Worm (Caenorhabditis elegans): ENCODE data around the gene nas-14.

The nas-14 gene

DNA sequence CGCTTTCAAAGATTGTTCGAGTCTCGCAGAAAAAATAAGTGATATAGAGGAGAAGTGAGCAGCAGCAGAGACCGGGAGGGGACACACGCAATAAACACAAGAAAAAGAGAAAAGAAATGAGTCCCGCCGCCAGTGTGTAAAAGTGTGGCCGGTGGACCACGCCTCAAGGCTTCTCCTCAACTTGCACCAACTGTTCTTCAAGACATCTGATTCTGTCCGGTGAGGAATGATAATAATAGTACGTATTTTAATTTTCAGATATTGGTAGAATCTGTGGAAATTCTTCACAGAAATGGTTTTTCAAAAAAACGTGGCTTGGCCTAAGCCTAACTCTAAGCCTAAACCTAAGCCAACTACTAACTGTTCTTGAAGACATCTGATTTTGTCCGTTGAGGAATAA is 9.0 kb downstream of the nas-14 start, which contains the start of gene lev-1:
Gene lev-1, minus strand, starts transcription at position 101 of the 400 bp plus-strand sequence.
- TF ChIP-seq snpc-4 (tag; optimal IDR thresholded peaks at IDR 0.05) (no peak), hlh-1 (tag; optimal IDR thresholded peaks at IDR 0.05) (peak; percentile 55), unc-120 (tag; optimal IDR thresholded peaks at IDR 0.05; ENCODE audit: poor library complexity, severe bottlenecking) (peak; percentile 38), flh-1 (GFP tag; optimal IDR thresholded peaks at IDR 0.05) (no peak)

DNA sequence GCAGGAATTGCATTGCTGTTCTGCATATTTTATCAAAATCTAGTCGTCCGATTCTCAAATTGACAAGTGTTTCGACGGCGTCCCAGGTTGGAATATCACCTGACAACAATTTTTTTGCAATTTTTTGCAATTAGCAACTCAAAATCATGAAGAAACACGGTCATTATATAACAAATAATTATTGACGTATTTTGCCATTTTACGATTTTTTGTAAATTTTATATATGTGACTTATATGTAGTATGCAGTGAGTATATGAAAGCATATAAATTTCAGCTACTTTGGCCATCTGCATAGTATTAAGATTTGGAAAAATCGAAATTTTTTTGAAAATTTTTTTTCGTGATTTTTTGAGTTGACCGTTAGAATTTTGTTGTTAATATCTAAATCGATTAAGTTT is 10.4 kb downstream of the nas-14 start, which contains the start of gene F58D2.3:
Gene F58D2.3, minus strand, starts transcription at position 101 of the 400 bp plus-strand sequence.
- TF ChIP-seq blmp-1 (tag; optimal IDR thresholded peaks at IDR 0.05) (no peak), nhr-28 (tag; optimal IDR thresholded peaks at IDR 0.05) (no peak), nhr-237 (tag; optimal IDR thresholded peaks at IDR 0.05) (no peak), nhr-76 (tag; optimal IDR thresholded peaks at IDR 0.05) (no peak), ceh-39 (tag; optimal IDR thresholded peaks at IDR 0.05) (no peak), ztf-11 (tag; optimal IDR thresholded peaks at IDR 0.05) (no peak), cnd-1 (tag; optimal IDR thresholded peaks at IDR 0.05) (no peak), nhr-12 (tag; optimal IDR thresholded peaks at IDR 0.05) (no peak), ces-1 (GFP tag; optimal IDR thresholded peaks at IDR 0.05) (no peak), elt-3 (tag; optimal IDR thresholded peaks at IDR 0.05) (no peak), elt-1 (tag; optimal IDR thresholded peaks at IDR 0.05; ENCODE audit: borderline replicate concordance, insufficient read depth) (no peak)

DNA sequence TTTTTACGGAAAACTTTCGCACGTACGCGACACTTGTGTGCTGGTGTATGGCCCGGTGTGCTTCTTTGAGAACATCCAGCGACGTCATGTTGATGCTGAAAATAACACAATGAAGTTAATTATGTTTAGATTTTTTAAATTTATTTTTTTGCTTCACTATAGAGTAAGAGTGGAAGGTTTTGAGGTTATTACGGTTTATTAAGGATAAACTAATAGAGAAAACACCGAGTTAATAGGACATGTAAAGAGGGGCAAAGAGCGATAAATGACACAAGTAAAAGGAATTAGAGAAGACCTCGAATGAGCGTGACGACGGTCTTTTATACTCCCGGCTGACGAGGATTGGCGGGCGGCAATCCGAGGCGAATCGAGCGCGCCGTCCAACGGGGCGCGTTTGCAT is 18.6 kb downstream of the nas-14 start, which contains the start of gene F58D2.4:
Gene F58D2.4, minus strand, starts transcription at position 101 of the 400 bp plus-strand sequence.
- TF ChIP-seq tbx-8 (GFP tag; optimal IDR thresholded peaks at IDR 0.05) (no peak), bed-3 (GFP tag; optimal IDR thresholded peaks at IDR 0.05) (no peak), ceh-83 (GFP tag; optimal IDR thresholded peaks at IDR 0.05) (no peak), nhr-2 (tag; optimal IDR thresholded peaks at IDR 0.05) (no peak), nhr-12 (tag; optimal IDR thresholded peaks at IDR 0.05) (no peak), mep-1 (tag; optimal IDR thresholded peaks at IDR 0.05) (no peak), unc-62 (GFP tag; optimal IDR thresholded peaks at IDR 0.05) (no peak), elt-3 (tag; optimal IDR thresholded peaks at IDR 0.05) (no peak), unc-39 (tag; optimal IDR thresholded peaks at IDR 0.05) (no peak), hlh-1 (tag; optimal IDR thresholded peaks at IDR 0.05) (no peak)

DNA sequence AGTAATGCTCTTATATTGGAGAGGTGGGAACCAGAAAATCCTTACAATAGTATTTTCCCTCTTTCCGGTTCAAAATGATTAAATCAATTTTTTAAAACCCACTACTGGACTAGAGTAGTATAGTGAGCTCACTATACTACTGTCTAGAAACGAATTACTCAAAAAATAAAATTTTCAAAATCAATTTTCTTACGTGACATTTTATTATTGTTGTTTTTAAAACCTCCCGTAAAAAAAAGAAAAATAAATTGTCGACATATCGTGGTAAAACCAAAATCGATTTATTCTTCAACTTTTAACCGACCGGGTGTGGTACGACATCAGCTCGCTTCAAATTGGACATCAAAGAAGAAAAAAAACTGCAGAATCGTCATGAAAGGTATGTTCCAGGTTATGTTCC is 19.1 kb downstream of the nas-14 start, which contains the start of gene F58D2.2:
Gene F58D2.2, plus strand, starts transcription at position 301 of the 400 bp plus-strand sequence.
- TF ChIP-seq nhr-12 (tag; optimal IDR thresholded peaks at IDR 0.05) = no peak
- no peak for TF ChIP-seq unc-62 (GFP tag; optimal IDR thresholded peaks at IDR 0.05)
- no peak for TF ChIP-seq elt-3 (tag; optimal IDR thresholded peaks at IDR 0.05)
- TF ChIP-seq nhr-28 (tag; optimal IDR thresholded peaks at IDR 0.05) = no peak
- no peak for TF ChIP-seq flh-1 (GFP tag; optimal IDR thresholded peaks at IDR 0.05)
- TF ChIP-seq drap-1 (GFP tag; optimal IDR thresholded peaks at IDR 0.05) = no peak
- TF ChIP-seq lin-13 (tag; optimal IDR thresholded peaks at IDR 0.05) = no peak
- no peak for TF ChIP-seq mep-1 (tag; optimal IDR thresholded peaks at IDR 0.05)
- no peak for TF ChIP-seq nhr-237 (tag; optimal IDR thresholded peaks at IDR 0.05)
- TF ChIP-seq cnd-1 (tag; optimal IDR thresholded peaks at IDR 0.05) = no peak
- TF ChIP-seq ztf-11 (tag; optimal IDR thresholded peaks at IDR 0.05) = no peak

DNA sequence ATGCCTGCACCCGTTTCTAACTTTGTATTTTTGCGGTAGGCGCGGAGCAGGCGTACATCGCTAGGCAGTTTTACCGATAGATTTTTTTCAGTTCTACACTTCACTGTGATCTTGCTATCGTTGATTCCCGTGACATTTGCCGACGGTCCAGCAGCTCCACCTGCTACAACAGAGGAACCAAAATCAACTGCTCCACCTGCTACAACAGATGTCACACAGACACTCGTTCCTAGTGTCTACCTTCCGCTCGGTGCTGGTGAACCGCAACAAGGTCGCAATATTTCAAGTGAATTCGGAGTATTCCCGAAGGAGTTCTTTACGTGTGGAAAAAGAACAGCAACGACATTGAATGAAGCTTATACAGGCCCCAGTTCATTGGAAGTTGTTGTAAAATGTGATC is 19.7 kb downstream of the nas-14 start:
- TF ChIP-seq lin-32 (GFP tag; optimal IDR thresholded peaks at IDR 0.05) (peak; percentile 83), lsy-2 (tag; optimal IDR thresholded peaks at IDR 0.05) (no peak)

DNA sequence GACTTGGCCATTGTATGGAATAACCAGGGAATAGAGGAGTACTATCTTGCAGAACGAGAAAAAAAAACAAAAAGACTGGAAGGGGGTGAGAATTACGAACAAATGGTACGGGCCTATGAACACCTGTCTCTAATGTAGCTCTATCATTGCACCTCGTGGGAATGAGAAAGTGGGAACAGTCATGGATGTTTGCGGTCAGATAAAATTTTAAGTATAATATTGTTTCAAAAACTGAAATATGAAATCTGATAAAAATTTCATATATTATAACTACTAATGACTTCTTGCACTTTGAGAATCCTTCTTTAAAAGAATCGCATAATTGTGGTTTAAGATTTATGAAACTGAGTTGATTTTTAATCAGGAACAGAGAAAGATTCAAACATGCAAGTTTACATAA is 22.9 kb downstream of the nas-14 start, which contains the start of gene F58D2.5:
Gene F58D2.5, minus strand, starts transcription at position 101 of the 400 bp plus-strand sequence.
- TF ChIP-seq elt-3 (tag; optimal IDR thresholded peaks at IDR 0.05) = no peak
- TF ChIP-seq zip-8 (tag; optimal IDR thresholded peaks at IDR 0.05) = no peak
- no peak for TF ChIP-seq cnd-1 (tag; optimal IDR thresholded peaks at IDR 0.05)
- TF ChIP-seq blmp-1 (tag; optimal IDR thresholded peaks at IDR 0.05) = no peak
- TF ChIP-seq bed-3 (GFP tag; optimal IDR thresholded peaks at IDR 0.05) = no peak
- no peak for TF ChIP-seq sptf-1 (tag; optimal IDR thresholded peaks at IDR 0.05)
- TF ChIP-seq tbx-8 (GFP tag; optimal IDR thresholded peaks at IDR 0.05) = no peak
- TF ChIP-seq unc-120 (tag; optimal IDR thresholded peaks at IDR 0.05; ENCODE audit: poor library complexity, severe bottlenecking) = no peak
- TF ChIP-seq mls-2 (tag; optimal IDR thresholded peaks at IDR 0.05) = no peak
- TF ChIP-seq drap-1 (GFP tag; optimal IDR thresholded peaks at IDR 0.05) = no peak
- TF ChIP-seq flh-1 (GFP tag; optimal IDR thresholded peaks at IDR 0.05) = no peak
